Worm (Caenorhabditis elegans) whole organism, L3 larva: Measurements from ENCODE around the gene B0273.1.

Experiments used
- R02D3.7 ChIP-seq: fragments of 150-350 bp; optimal IDR thresholded peaks from 2 replicates; lab custom pipeline; 2014; ENCODE audit warnings: missing biosample characterization, missing genetic modification characterization
- ZK546.5 ChIP-seq: sonication (generic microtip); optimal IDR thresholded peaks from 2 replicates; lab custom pipeline; 2017; ENCODE audit warnings: missing biosample characterization, missing genetic modification characterization
- aly-2 ChIP-seq: fragments of 150-350 bp; optimal IDR thresholded peaks from 2 replicates; lab custom pipeline; 2014; ENCODE audit warnings: missing biosample characterization, missing genetic modification characterization
- ama-1 ChIP-seq: fragments of 150-350 bp; optimal IDR thresholded peaks from 2 replicates; lab custom pipeline; 2018
- ceh-16 ChIP-seq: sonication (generic microtip); optimal IDR thresholded peaks from 2 replicates; lab custom pipeline; 2017; ENCODE audit warnings: missing biosample characterization, missing genetic modification characterization
- ceh-82 ChIP-seq: fragments of 150-350 bp; optimal IDR thresholded peaks from 2 replicates; lab custom pipeline; 2014; ENCODE audit warnings: missing biosample characterization, missing genetic modification characterization
- ceh-9 ChIP-seq: sonication (generic microtip); optimal IDR thresholded peaks from 2 replicates; lab custom pipeline; 2018; ENCODE audit warnings: missing biosample characterization, missing genetic modification characterization
- daf-12 ChIP-seq: fragments of 150-350 bp; optimal IDR thresholded peaks from 2 replicates; lab custom pipeline; 2014; ENCODE audit warnings: missing biosample characterization, missing genetic modification reagents, missing genetic modification characterization
- egl-5 ChIP-seq: fragments of 150-350 bp; optimal IDR thresholded peaks from 2 replicates; lab custom pipeline; 2017; ENCODE audit warnings: missing biosample characterization, missing genetic modification reagents, missing genetic modification characterization, inconsistent platforms
- elt-1 ChIP-seq: fragments of 150-350 bp; optimal IDR thresholded peaks from 2 replicates; lab custom pipeline; 2014; ENCODE audit warnings: missing biosample characterization, missing genetic modification characterization
- elt-3 ChIP-seq, 3 experiments: fragments of 150-350 bp in 1 of 3; sonication (generic microtip) in 2 of 3; optimal IDR thresholded peaks; 2 replicates in 2 of 3; 4 replicates in 1 of 3; lab custom pipeline; 2014 to 2017; ENCODE audit warnings: missing biosample characterization in 3 of 3, missing genetic modification characterization in 3 of 3
- eor-1 ChIP-seq, 2 experiments: fragments of 150-350 bp; optimal IDR thresholded peaks; 2 replicates each; lab custom pipeline; 2014 to 2018; ENCODE audit warnings: missing biosample characterization in 2 of 2, missing genetic modification characterization in 2 of 2
- fkh-10 ChIP-seq: sonication (generic microtip); optimal IDR thresholded peaks from 2 replicates; lab custom pipeline; 2017; ENCODE audit warnings: missing biosample characterization, missing genetic modification reagents, missing genetic modification characterization
- fkh-2 ChIP-seq: fragments of 150-350 bp; optimal IDR thresholded peaks from 2 replicates; lab custom pipeline; 2014; ENCODE audit warnings: missing biosample characterization, missing genetic modification reagents, missing genetic modification characterization
- fos-1 ChIP-seq: fragments of 150-350 bp; optimal IDR thresholded peaks from 2 replicates; lab custom pipeline; 2014; ENCODE audit warnings: missing biosample characterization, missing genetic modification characterization
- hmg-11 ChIP-seq: sonication (generic microtip); optimal IDR thresholded peaks from 2 replicates; lab custom pipeline; 2016; ENCODE audit warnings: missing genetic modification characterization, missing compliant biosample characterization
- jun-1 ChIP-seq: fragments of 150-350 bp; optimal IDR thresholded peaks from 2 replicates; lab custom pipeline; 2014; ENCODE audit warnings: missing biosample characterization, missing genetic modification reagents, missing genetic modification characterization
- lin-15B ChIP-seq: fragments of 150-350 bp; optimal IDR thresholded peaks from 2 replicates; lab custom pipeline; 2014; ENCODE audit warnings: missing biosample characterization, missing genetic modification characterization
- lin-39 ChIP-seq: fragments of 150-350 bp; optimal IDR thresholded peaks from 2 replicates; lab custom pipeline; 2018; ENCODE audit warnings: missing biosample characterization, missing genetic modification reagents, missing genetic modification characterization
- lsy-12 ChIP-seq: sonication (generic microtip); optimal IDR thresholded peaks from 2 replicates; lab custom pipeline; 2016; ENCODE audit warnings: mild to moderate bottlenecking, missing genetic modification characterization, missing compliant biosample characterization
- mdl-1 ChIP-seq: fragments of 150-350 bp; optimal IDR thresholded peaks from 2 replicates; lab custom pipeline; 2014; ENCODE audit warnings: missing biosample characterization, missing genetic modification characterization
- mml-1 ChIP-seq: fragments of 150-350 bp; sonication (generic microtip); optimal IDR thresholded peaks from 3 replicates; lab custom pipeline; 2014; ENCODE audit warnings: missing biosample characterization, missing genetic modification characterization
- nfya-1 ChIP-seq: sonication (generic microtip); optimal IDR thresholded peaks from 2 replicates; lab custom pipeline; 2017; ENCODE audit warnings: missing genetic modification characterization, mild to moderate bottlenecking, missing compliant biosample characterization, antibody characterized with exemption, moderate library complexity; ENCODE audit not compliant: insufficient read depth
- nhr-23 ChIP-seq: fragments of 150-350 bp; optimal IDR thresholded peaks from 2 replicates; lab custom pipeline; 2014; ENCODE audit warnings: missing biosample characterization, missing genetic modification reagents, missing genetic modification characterization
- nhr-237 ChIP-seq: fragments of 150-350 bp; optimal IDR thresholded peaks from 2 replicates; lab custom pipeline; 2014; ENCODE audit warnings: missing biosample characterization, missing genetic modification characterization
- nhr-28 ChIP-seq: fragments of 150-350 bp; optimal IDR thresholded peaks from 2 replicates; lab custom pipeline; 2014; ENCODE audit warnings: missing biosample characterization, missing genetic modification characterization
- nhr-67 ChIP-seq: fragments of 150-350 bp; optimal IDR thresholded peaks from 2 replicates; lab custom pipeline; 2014; ENCODE audit warnings: missing biosample characterization, missing genetic modification characterization
- nhr-76 ChIP-seq: fragments of 150-350 bp; sonication (generic microtip); optimal IDR thresholded peaks from 5 replicates; lab custom pipeline; 2014; ENCODE audit warnings: missing biosample characterization, missing genetic modification characterization
- nhr-77 ChIP-seq: fragments of 150-350 bp; optimal IDR thresholded peaks from 2 replicates; lab custom pipeline; 2014; ENCODE audit warnings: missing biosample characterization, missing genetic modification characterization
- pha-4 ChIP-seq: fragments of 150-350 bp; optimal IDR thresholded peaks from 2 replicates; lab custom pipeline; 2014; ENCODE audit warnings: missing biosample characterization, missing genetic modification reagents, missing genetic modification characterization
- skn-1 ChIP-seq: fragments of 150-350 bp; optimal IDR thresholded peaks from 2 replicates; lab custom pipeline; 2014; ENCODE audit warnings: missing biosample characterization, missing genetic modification characterization
- snpc-4 ChIP-seq: fragments of 150-350 bp; optimal IDR thresholded peaks from 2 replicates; lab custom pipeline; 2014; ENCODE audit warnings: missing biosample characterization, missing genetic modification characterization
- tbx-2 ChIP-seq: sonication (generic microtip); optimal IDR thresholded peaks from 2 replicates; lab custom pipeline; 2016; ENCODE audit warnings: mild to moderate bottlenecking, missing genetic modification characterization, missing compliant biosample characterization
- unc-39 ChIP-seq: sonication (generic microtip); optimal IDR thresholded peaks from 4 replicates; lab custom pipeline; 2017; ENCODE audit warnings: missing biosample characterization, missing genetic modification characterization
- zag-1 ChIP-seq: fragments of 150-350 bp; optimal IDR thresholded peaks from 2 replicates; lab custom pipeline; 2014; ENCODE audit warnings: missing biosample characterization, missing genetic modification characterization
- ztf-11 ChIP-seq: fragments of 150-350 bp; optimal IDR thresholded peaks from 2 replicates; lab custom pipeline; 2014; ENCODE audit warnings: missing biosample characterization, missing genetic modification characterization
- ztf-4 ChIP-seq: fragments of 150-350 bp; optimal IDR thresholded peaks from 2 replicates; lab custom pipeline; 2014; ENCODE audit warnings: missing biosample characterization, missing genetic modification characterization

Gene B0273.1

DNA sequence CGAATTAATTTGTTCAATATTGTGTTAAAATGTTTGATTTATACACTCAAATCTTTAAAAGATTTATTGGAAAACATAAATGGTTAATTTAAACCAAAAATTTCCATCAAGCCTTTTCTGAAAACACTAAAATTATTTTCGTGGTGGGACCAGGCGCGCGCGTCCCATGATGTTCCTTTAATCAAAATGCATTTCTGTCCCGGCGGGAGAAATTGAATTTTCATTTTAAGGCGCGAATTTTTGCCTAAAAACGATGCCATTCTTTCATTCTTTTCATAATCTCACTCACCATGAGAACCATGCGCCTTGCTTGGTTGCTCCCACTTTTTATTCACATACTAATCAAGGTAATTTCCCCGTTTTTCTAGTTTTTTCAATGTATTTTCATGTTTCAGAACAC is 24.1 kb upstream of the B0273.1 start, which contains the start of gene rme-2:
TSS of gene rme-2 (plus strand) at position 288 of the 400 bp plus-strand sequence.
- TF ChIP-seq nhr-23 (tag; lab: Kevin White, UChicago) (no peak), unc-39 (tag; lab: Kevin White, UChicago) (no peak), nhr-77 (tag; lab: Kevin White, UChicago) (no peak), tbx-2 (no peak), eor-1 (tag; optimal IDR thresholded peaks at IDR 0.05; lab: Kevin White, UChicago) (no peak), ama-1 (lab: Kevin White, UChicago) (no peak), hmg-11 (tag; lab: Kevin White, UChicago) (no peak), mdl-1 (tag; lab: Kevin White, UChicago) (no peak), fos-1 (tag; lab: Kevin White, UChicago) (no peak), lin-15B (no peak), daf-12 (tag; lab: Kevin White, UChicago) (no peak), fkh-10 (GFP tag; lab: Kevin White, UChicago) (no peak), ZK546.5 (tag; lab: Kevin White, UChicago) (no peak)

ce11 chrIV:5473098-5473497 is 20.7 kb upstream of the B0273.1 start:
- TF ChIP-seq aly-2 (tag; lab: Kevin White, UChicago) (no peak), pha-4 (tag; lab: Kevin White, UChicago) (no peak), snpc-4 (tag; lab: Kevin White, UChicago) (no peak), jun-1 (no peak), unc-39 (tag; lab: Kevin White, UChicago) (no peak), mdl-1 (tag; lab: Kevin White, UChicago) (no peak)
- TF ChIP-seq, all 47 proteins: peak for 0

DNA sequence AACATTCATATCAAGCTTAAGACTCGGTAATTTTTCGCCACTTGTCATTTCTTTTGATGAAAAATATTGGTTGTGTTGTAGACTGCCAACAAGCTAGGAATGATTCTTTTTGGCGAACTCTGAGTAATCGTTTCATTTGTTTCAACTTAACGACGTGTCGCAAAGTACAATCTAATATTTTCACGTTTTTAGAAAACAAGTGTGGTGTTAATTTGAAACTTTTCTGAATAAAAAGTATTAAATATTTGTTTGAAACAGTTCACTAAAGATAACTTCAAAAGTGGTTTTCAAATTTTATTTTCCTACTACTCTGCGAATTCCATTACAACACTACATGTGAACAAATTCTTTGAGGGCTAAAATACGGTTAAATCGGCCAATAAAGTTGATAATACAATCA is 17.3 kb upstream of the B0273.1 start, which contains the start of gene T11F8.4:
TSS of gene T11F8.4 (minus strand) at position 101 of the 400 bp plus-strand sequence.
- TF ChIP-seq ama-1 (lab: Kevin White, UChicago) (no peak), jun-1 (no peak), mdl-1 (tag; lab: Kevin White, UChicago) (no peak), skn-1 (tag; lab: Kevin White, UChicago) (no peak), ceh-16 (no peak), lin-39 (tag; lab: Kevin White, UChicago) (no peak), nhr-76 (tag; lab: Kevin White, UChicago) (no peak), elt-3 (tag; optimal IDR thresholded peaks at IDR 0.05; lab: Kevin White, UChicago) (no peak), unc-39 (tag; lab: Kevin White, UChicago) (no peak), ztf-11 (no peak)

DNA sequence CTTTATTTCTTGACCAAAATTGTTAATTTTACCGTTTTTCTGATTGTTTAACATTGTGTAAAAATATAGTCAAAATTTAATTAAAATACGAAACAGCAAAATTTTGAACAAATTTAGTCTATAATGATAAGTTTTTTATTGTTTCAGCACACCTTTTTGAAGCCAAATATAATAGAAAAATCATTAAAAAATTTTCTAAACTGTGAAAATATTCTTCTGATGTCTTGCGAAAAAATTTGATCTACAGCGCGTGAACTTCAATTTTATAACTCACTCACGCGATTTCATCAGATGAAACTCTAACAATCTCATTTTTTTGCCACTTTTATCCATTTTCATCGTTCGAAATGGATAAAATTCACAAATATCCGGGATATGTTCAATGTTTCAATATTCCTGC is 14.5 kb upstream of the B0273.1 start, which contains the start of gene T11F8.1:
TSS of gene T11F8.1 (plus strand) at position 301 of the 400 bp plus-strand sequence.
- TF ChIP-seq zag-1 (tag; lab: Kevin White, UChicago) (no peak), ztf-4 (tag; lab: Kevin White, UChicago) (no peak), nhr-76 (tag; lab: Kevin White, UChicago) (no peak)
- TF ChIP-seq, all 47 proteins: peak for 0

- TF ChIP-seq zag-1 (tag; lab: Kevin White, UChicago), result no peak
- no peak for TF ChIP-seq nhr-237 (tag; lab: Kevin White, UChicago)
- no peak for TF ChIP-seq pha-4 (tag; lab: Kevin White, UChicago)
- no peak for TF ChIP-seq lsy-12 (tag; lab: Kevin White, UChicago)
- TF ChIP-seq ztf-4 (tag; lab: Kevin White, UChicago), result no peak
- no peak for TF ChIP-seq elt-1 (tag; lab: Kevin White, UChicago)
- TF ChIP-seq ceh-9 (tag; lab: Kevin White, UChicago), result no peak
Measured at ce11 chrIV:5482231-5482630, 11.6 kb upstream of the B0273.1 start, which contains the start of gene T11F8.12. Gene T11F8.12, minus strand, starts transcription at chrIV:5482331.

ce11 chrIV:5482723-5483122 is 11.1 kb upstream of the B0273.1 start, which contains the start of gene T11F8.5:
Gene T11F8.5, plus strand, starts transcription at chrIV:5483023.
- TF ChIP-seq zag-1 (tag; lab: Kevin White, UChicago) (no peak), snpc-4 (tag; lab: Kevin White, UChicago) (no peak), fkh-10 (GFP tag; lab: Kevin White, UChicago) (no peak), ama-1 (lab: Kevin White, UChicago) (no peak), nfya-1 (tag; lab: Kevin White, UChicago) (no peak), mml-1 (tag; lab: Kevin White, UChicago) (no peak), ceh-82 (tag; lab: Kevin White, UChicago) (no peak), ceh-9 (tag; lab: Kevin White, UChicago) (no peak), fkh-2 (tag; lab: Kevin White, UChicago) (no peak), elt-1 (tag; lab: Kevin White, UChicago) (no peak), nhr-28 (tag; lab: Kevin White, UChicago) (no peak), elt-3 (tag; optimal IDR thresholded peaks at IDR 0.05; lab: Kevin White, UChicago) (no peak), aly-2 (tag; lab: Kevin White, UChicago) (no peak), R02D3.7 (tag; lab: Kevin White, UChicago) (no peak), egl-5 (no peak), nhr-67 (no peak)
- TF ChIP-seq, all 47 proteins: peak for 0
